Worm (Caenorhabditis elegans): ENCODE measurements around the gene str-254.

- TF ChIP-seq ama-1 (optimal IDR thresholded peaks at IDR 0.05), result no peak
- no peak for TF ChIP-seq F13C5.2 (tag; optimal IDR thresholded peaks at IDR 0.05)
- TF ChIP-seq scrt-1 (GFP tag; IDR thresholded peaks at IDR 0.05), result no peak
- TF ChIP-seq tbx-37 (GFP tag; conservative IDR thresholded peaks at IDR 0.05), result no peak
- no peak for TF ChIP-seq sea-1 (GFP tag; conservative IDR thresholded peaks at IDR 0.05)
- TF ChIP-seq pes-1 (GFP tag; IDR thresholded peaks at IDR 0.05), result no peak
Observed at ce11 chrV:16124739-16125138, 28.5 kb downstream of the str-254 start, which contains the start of gene nhr-111.

Measured in whole organism, early embryonic.